Worm (Caenorhabditis elegans) whole organism, young adult: ENCODE results near the gene C28D4.10.

Source experiments
- B0019.2 ChIP-seq: fragments of 200-800 bp; sonication (Bioruptor generic); conservative IDR thresholded peaks from 2 replicates; pipeline ENCODE4 v1.3.6; 2022; ENCODE audit warnings: missing genetic modification reagents, missing genetic modification characterization, missing compliant biosample characterization
- B0261.1 ChIP-seq: sonication (generic microtip); optimal IDR thresholded peaks from 2 replicates; lab custom pipeline; 2016; ENCODE audit warnings: mild to moderate bottlenecking, missing genetic modification characterization, moderate library complexity, missing compliant biosample characterization
- B0336.3 ChIP-seq: fragments of 200-800 bp; sonication (Bioruptor generic); IDR thresholded peaks from 2 replicates; pipeline ENCODE4 v1.3.6; 2022; ENCODE audit warnings: missing genetic modification characterization, missing compliant biosample characterization
- C17E4.6 ChIP-seq: fragments of 200-800 bp; sonication (Bioruptor generic); IDR thresholded peaks from 2 replicates; pipeline ENCODE4 v1.3.6; 2022; ENCODE audit warnings: missing genetic modification reagents, missing genetic modification characterization, missing compliant biosample characterization
- F23B12.7 ChIP-seq: sonication (generic microtip); optimal IDR thresholded peaks from 2 replicates; lab custom pipeline; 2017; ENCODE audit warnings: missing genetic modification characterization, mild to moderate bottlenecking, missing compliant biosample characterization, antibody characterized with exemption, moderate library complexity; ENCODE audit not compliant: insufficient read depth
- F33H1.4 ChIP-seq: fragments of 200-800 bp; sonication (Bioruptor generic); IDR thresholded peaks from 2 replicates; pipeline ENCODE4 v1.3.6; 2022; ENCODE audit warnings: missing genetic modification reagents, missing genetic modification characterization, missing compliant biosample characterization
- F49E8.2 ChIP-seq: sonication (generic microtip); optimal IDR thresholded peaks from 3 replicates; lab custom pipeline; 2017; ENCODE audit warnings: missing genetic modification characterization, mild to moderate bottlenecking, missing compliant biosample characterization, antibody characterized with exemption, moderate library complexity; ENCODE audit not compliant: insufficient read depth
- T07F8.4 ChIP-seq: sonication (generic microtip); optimal IDR thresholded peaks from 2 replicates; lab custom pipeline; 2016; ENCODE audit warnings: mild to moderate bottlenecking, missing genetic modification characterization, moderate library complexity, missing compliant biosample characterization
- Y53F4B.3 ChIP-seq: fragments of 200-800 bp; sonication (Bioruptor generic); IDR thresholded peaks from 2 replicates; pipeline ENCODE4 v1.3.6; 2022; ENCODE audit warnings: missing genetic modification reagents, missing genetic modification characterization, missing compliant biosample characterization
- Y56A3A.18 ChIP-seq: fragments of 200-800 bp; sonication (Bioruptor generic); IDR thresholded peaks from 2 replicates; pipeline ENCODE4 v1.3.6; 2022; ENCODE audit warnings: missing genetic modification reagents, missing genetic modification characterization, missing compliant biosample characterization
- Y95B8A.8 ChIP-seq: fragments of 200-800 bp; sonication (Bioruptor generic); IDR thresholded peaks from 2 replicates; pipeline ENCODE4 v1.3.6; 2022; ENCODE audit warnings: missing genetic modification reagents, missing genetic modification characterization, missing compliant biosample characterization
- athp-1 ChIP-seq: sonication (generic microtip); optimal IDR thresholded peaks from 2 replicates; lab custom pipeline; 2017; ENCODE audit warnings: mild to moderate bottlenecking, missing genetic modification characterization, missing compliant biosample characterization
- attf-3 ChIP-seq: fragments of 200-800 bp; sonication (Bioruptor generic); conservative IDR thresholded peaks from 2 replicates; pipeline ENCODE4 v1.3.6; 2022; ENCODE audit warnings: missing genetic modification reagents, missing genetic modification characterization, missing compliant biosample characterization
- attf-6 ChIP-seq: fragments of 200-800 bp; sonication (Bioruptor generic); IDR thresholded peaks from 2 replicates; pipeline ENCODE4 v1.3.6; 2022; ENCODE audit warnings: missing genetic modification reagents, missing genetic modification characterization, missing compliant biosample characterization
- ceh-40 ChIP-seq: fragments of 200-800 bp; sonication (Bioruptor generic); IDR thresholded peaks from 2 replicates; pipeline ENCODE4 v1.3.6; 2022; ENCODE audit warnings: missing genetic modification characterization, missing compliant biosample characterization
- ceh-91 ChIP-seq: fragments of 200-800 bp; sonication (Bioruptor generic); IDR thresholded peaks from 2 replicates; pipeline ENCODE4 v1.3.6; 2022; ENCODE audit warnings: missing genetic modification reagents, missing genetic modification characterization, missing compliant biosample characterization
- dpl-1 ChIP-seq: fragments of 150-350 bp; optimal IDR thresholded peaks from 2 replicates; lab custom pipeline; 2014; ENCODE audit warnings: missing biosample characterization, missing genetic modification reagents, missing genetic modification characterization
- efl-1 ChIP-seq: fragments of 150-350 bp; optimal IDR thresholded peaks from 2 replicates; lab custom pipeline; 2014; ENCODE audit warnings: missing biosample characterization, missing genetic modification reagents, missing genetic modification characterization
- ekl-4 ChIP-seq: fragments of 200-800 bp; sonication (Bioruptor generic); IDR thresholded peaks from 2 replicates; pipeline ENCODE4 v1.3.6; 2022; ENCODE audit warnings: missing genetic modification reagents, missing genetic modification characterization, missing compliant biosample characterization
- hrde-1 ChIP-seq: sonication (generic microtip); optimal IDR thresholded peaks from 2 replicates; lab custom pipeline; 2016; ENCODE audit warnings: missing genetic modification characterization, mild to moderate bottlenecking, missing compliant biosample characterization, moderate library complexity, missing genotype, missing genetic modification reagents, borderline replicate concordance
- hsf-1 ChIP-seq: fragments of 200-800 bp; sonication (Bioruptor generic); IDR thresholded peaks from 2 replicates; pipeline ENCODE4 v1.3.6; 2022; ENCODE audit warnings: missing genetic modification reagents, missing genetic modification characterization, missing compliant biosample characterization
- lin-35 ChIP-seq, 3 experiments: fragments of 150-350 bp in 2 of 3; sonication (generic microtip) in 1 of 3; optimal IDR thresholded peaks; 2 replicates each; lab custom pipeline; 2014 to 2018; ENCODE audit warnings: missing biosample characterization in 3 of 3, missing genetic modification characterization in 3 of 3, missing genetic modification reagents in 3 of 3
- lin-54 ChIP-seq: fragments of 200-800 bp; sonication (Bioruptor generic); optimal IDR thresholded peaks from 2 replicates; lab custom pipeline; 2018; ENCODE audit warnings: mild to moderate bottlenecking, missing genetic modification characterization, missing compliant biosample characterization
- lsl-1 ChIP-seq: fragments of 200-800 bp; sonication (Bioruptor generic); optimal IDR thresholded peaks from 2 replicates; lab custom pipeline; 2018; ENCODE audit warnings: mild to moderate bottlenecking, missing genetic modification characterization, moderate library complexity, missing compliant biosample characterization
- madf-3 ChIP-seq: fragments of 200-800 bp; sonication (Bioruptor generic); IDR thresholded peaks from 2 replicates; pipeline ENCODE4 v1.3.6; 2022; ENCODE audit warnings: missing genetic modification reagents, missing genetic modification characterization, missing compliant biosample characterization
- madf-6 ChIP-seq: fragments of 200-800 bp; sonication (Bioruptor generic); IDR thresholded peaks from 2 replicates; pipeline ENCODE4 v1.3.6; 2022; ENCODE audit warnings: missing genetic modification reagents, missing genetic modification characterization, missing compliant biosample characterization
- mxl-1 ChIP-seq: sonication (generic microtip); optimal IDR thresholded peaks from 2 replicates; lab custom pipeline; 2016; ENCODE audit warnings: missing genetic modification characterization, missing compliant biosample characterization
- nhr-120 ChIP-seq: fragments of 200-800 bp; sonication (Bioruptor generic); IDR thresholded peaks from 2 replicates; pipeline ENCODE4 v1.3.6; 2022; ENCODE audit warnings: missing genetic modification characterization, missing compliant biosample characterization
- nhr-80 ChIP-seq: sonication (generic microtip); optimal IDR thresholded peaks from 2 replicates; lab custom pipeline; 2016; ENCODE audit warnings: missing genetic modification characterization, missing compliant biosample characterization
- snpc-1.3 ChIP-seq: sonication (generic microtip); optimal IDR thresholded peaks from 2 replicates; lab custom pipeline; 2017; ENCODE audit warnings: missing genetic modification characterization, mild to moderate bottlenecking, missing compliant biosample characterization, antibody characterized with exemption, moderate library complexity, missing genotype, missing genetic modification reagents; ENCODE audit not compliant: insufficient read depth
- tbp1 ChIP-seq: fragments of 200-800 bp; sonication (Bioruptor generic); optimal IDR thresholded peaks from 2 replicates; lab custom pipeline; 2018; ENCODE audit warnings: mild to moderate bottlenecking, missing genetic modification characterization, missing compliant biosample characterization
- tlf-1 ChIP-seq: fragments of 200-800 bp; sonication (Bioruptor generic); optimal IDR thresholded peaks from 2 replicates; lab custom pipeline; 2018; ENCODE audit warnings: mild to moderate bottlenecking, missing genetic modification characterization, missing compliant biosample characterization
- xnd-1 ChIP-seq: sonication (generic microtip); optimal IDR thresholded peaks from 2 replicates; lab custom pipeline; 2016; ENCODE audit warnings: missing genotype, missing genetic modification reagents, missing genetic modification characterization, missing compliant biosample characterization
- ztf-18 ChIP-seq: sonication (generic microtip); optimal IDR thresholded peaks from 2 replicates; lab custom pipeline; 2016; ENCODE audit warnings: missing genotype, mild to moderate bottlenecking, missing genetic modification characterization, missing compliant biosample characterization
- ztf-22 ChIP-seq: fragments of 200-800 bp; sonication (Bioruptor generic); optimal IDR thresholded peaks from 2 replicates; lab custom pipeline; 2018; ENCODE audit warnings: mild to moderate bottlenecking, missing genetic modification characterization, moderate library complexity, missing compliant biosample characterization
- ztf-25 ChIP-seq: fragments of 200-800 bp; sonication (Bioruptor generic); IDR thresholded peaks from 2 replicates; pipeline ENCODE4 v1.3.6; 2022; ENCODE audit warnings: missing genetic modification reagents, missing genetic modification characterization, missing compliant biosample characterization
- ztf-26 ChIP-seq: sonication (generic microtip); optimal IDR thresholded peaks from 2 replicates; lab custom pipeline; 2017; ENCODE audit warnings: missing genetic modification characterization, missing compliant biosample characterization
- ztf-3 ChIP-seq: fragments of 200-800 bp; sonication (Bioruptor generic); optimal IDR thresholded peaks from 2 replicates; lab custom pipeline; 2018; ENCODE audit warnings: mild to moderate bottlenecking, missing genetic modification characterization, missing compliant biosample characterization

Gene C28D4.10

DNA sequence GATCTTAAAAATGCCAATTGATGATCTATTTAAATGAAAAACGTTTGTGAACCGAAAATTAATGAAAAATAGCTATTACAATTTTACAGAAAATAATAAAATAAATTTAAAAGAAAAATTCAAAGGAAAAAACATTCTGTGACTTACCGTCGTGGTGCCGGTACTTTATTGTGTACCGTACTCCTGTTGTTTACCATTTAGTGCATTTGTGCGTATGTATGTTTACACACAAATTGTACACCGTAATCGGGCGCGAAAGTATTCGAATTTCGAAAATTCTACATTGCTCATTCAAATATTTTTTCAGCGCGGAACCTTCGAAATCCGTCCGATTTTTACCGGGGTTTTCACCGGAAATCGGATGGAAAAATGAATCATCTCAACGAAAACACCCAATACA lies 39.7 kb downstream of the C28D4.10 start, which contains the start of gene T13F2.6 (continued):
- peak; percentile 82 for TF ChIP-seq Y53F4B.3 (GFP tag; lab: Robert Waterston, UW)
- TF ChIP-seq ceh-40 (GFP tag; lab: Robert Waterston, UW): no peak
- TF ChIP-seq mxl-1 (tag; lab: Kevin White, UChicago): no peak
- peak; percentile 75 for TF ChIP-seq Y95B8A.8
- peak in 1 of 3 experiments; percentile 51 for TF ChIP-seq lin-35 (GFP tag; optimal IDR thresholded peaks at IDR 0.05; lab: Kevin White, UChicago)
- peak; percentile 97 for TF ChIP-seq madf-6 (GFP tag; lab: Robert Waterston, UW)
- peak; percentile 92 for TF ChIP-seq efl-1 (GFP tag; lab: Kevin White, UChicago)
- TF ChIP-seq athp-1 (tag; lab: Kevin White, UChicago): peak; percentile 65
- peak; percentile 60; the same call in 1 of the 2 replicates for TF ChIP-seq B0336.3 (GFP tag; lab: Robert Waterston, UW)
- TF ChIP-seq madf-3 (GFP tag; lab: Robert Waterston, UW): peak; percentile 86
- peak; percentile 15; the same call in 1 of the 2 replicates for TF ChIP-seq C17E4.6 (GFP tag; lab: Robert Waterston, UW)
- peak; percentile 91 for TF ChIP-seq B0019.2 (GFP tag; lab: Robert Waterston, UW)
- TF ChIP-seq lin-54: peak; percentile 93
- peak; percentile 51 for TF ChIP-seq F23B12.7 (tag; lab: Kevin White, UChicago)
- no peak for TF ChIP-seq ztf-22
- peak; percentile 26 for TF ChIP-seq hrde-1 (tag; lab: Kevin White, UChicago)
- no peak for TF ChIP-seq ztf-26 (tag; lab: Kevin White, UChicago)
- peak; percentile 79 for TF ChIP-seq dpl-1
- TF ChIP-seq attf-3: peak; percentile 65
- TF ChIP-seq xnd-1: peak; percentile 76
- TF ChIP-seq Y56A3A.18 (GFP tag; lab: Robert Waterston, UW): no peak
- peak; percentile 76 for TF ChIP-seq hsf-1 (GFP tag; lab: Robert Waterston, UW)
- peak; percentile 91 for TF ChIP-seq snpc-1.3 (tag; lab: Kevin White, UChicago)
- no peak for TF ChIP-seq nhr-120 (GFP tag; lab: Robert Waterston, UW)
- no peak for TF ChIP-seq nhr-80
- TF ChIP-seq lsl-1 (GFP tag; lab: Kevin White, UChicago): peak; percentile 100
- TF ChIP-seq ekl-4 (GFP tag; lab: Robert Waterston, UW): peak; percentile 86
- peak; percentile 80 for TF ChIP-seq F33H1.4
- peak; percentile 92 for TF ChIP-seq F49E8.2 (tag; lab: Kevin White, UChicago)
- TF ChIP-seq ztf-3 (GFP tag; lab: Kevin White, UChicago): no peak
- TF ChIP-seq ztf-18 (tag; lab: Kevin White, UChicago): no peak
- TF ChIP-seq ztf-25 (GFP tag; lab: Robert Waterston, UW): 0 out of 2 replicates have a peak, but pooled peaks have one; percentile 54
- peak; percentile 77 for TF ChIP-seq attf-6 (GFP tag; lab: Robert Waterston, UW)
- TF ChIP-seq tbp1 (GFP tag; lab: Kevin White, UChicago): peak; percentile 71
- peak; percentile 83 for TF ChIP-seq tlf-1 (GFP tag; lab: Kevin White, UChicago)
- peak; percentile 93 for TF ChIP-seq ceh-91 (GFP tag; lab: Robert Waterston, UW)
- TF ChIP-seq B0261.1 (tag; lab: Kevin White, UChicago): no peak
- TF ChIP-seq, all 124 proteins: peak for 38

DNA sequence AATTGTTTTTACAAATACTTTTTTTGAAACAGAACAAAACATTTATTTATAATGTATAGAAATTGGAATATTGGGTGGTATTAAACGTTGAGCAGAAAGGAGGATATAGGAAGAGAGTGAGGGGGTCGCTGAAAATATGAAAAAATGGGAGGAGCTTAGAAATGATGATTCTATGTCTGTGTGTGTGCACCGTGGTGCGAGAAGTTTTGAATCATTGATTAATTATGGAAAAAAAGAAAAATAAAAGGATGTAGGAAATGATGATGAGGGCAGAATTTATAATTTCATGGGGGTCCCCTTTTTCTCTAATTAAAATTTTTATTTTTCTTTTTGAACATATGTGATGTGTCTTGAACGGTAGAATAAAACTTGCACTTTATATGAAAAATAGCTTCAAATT lies 46.4 kb downstream of the C28D4.10 start, which contains the start of gene sre-4:
Gene sre-4, minus strand, starts transcription at position 101 of the 400 bp plus-strand sequence.
- TF ChIP-seq B0336.3 (GFP tag; lab: Robert Waterston, UW) (no peak), T07F8.4 (no peak)
- TF ChIP-seq, all 124 proteins: peak for 0
